Worm (Caenorhabditis elegans) whole organism, mixed stage, embryonic: ENCODE measurements around the gene lys-8.

Experiments used
- blmp-1 ChIP-seq: fragments of 150-350 bp; optimal IDR thresholded peaks from 2 replicates; lab custom pipeline; 2014; ENCODE audit warnings: missing biosample characterization, missing genetic modification characterization
- ceh-43 ChIP-seq: fragments of 200-800 bp; sonication (Bioruptor generic); optimal IDR thresholded peaks from 2 replicates; lab custom pipeline; 2018; ENCODE audit warnings: mild to moderate bottlenecking, missing genetic modification characterization, moderate library complexity, missing compliant biosample characterization
- hlh-1 ChIP-seq: fragments of 150-350 bp; optimal IDR thresholded peaks from 2 replicates; lab custom pipeline; 2014; ENCODE audit warnings: missing biosample characterization, missing genetic modification reagents, missing genetic modification characterization
- lin-13 ChIP-seq: fragments of 150-350 bp; optimal IDR thresholded peaks from 2 replicates; lab custom pipeline; 2014; ENCODE audit warnings: missing biosample characterization, missing genetic modification characterization
- nhr-12 ChIP-seq: fragments of 150-350 bp; optimal IDR thresholded peaks from 2 replicates; lab custom pipeline; 2014; ENCODE audit warnings: missing biosample characterization, missing genetic modification characterization
- nhr-237 ChIP-seq: fragments of 150-350 bp; optimal IDR thresholded peaks from 2 replicates; lab custom pipeline; 2014; ENCODE audit warnings: missing biosample characterization, missing genetic modification characterization
- nhr-28 ChIP-seq: fragments of 150-350 bp; optimal IDR thresholded peaks from 2 replicates; lab custom pipeline; 2014; ENCODE audit warnings: missing biosample characterization, missing genetic modification characterization
- pha-4 ChIP-seq: fragments of 150-350 bp; optimal IDR thresholded peaks from 2 replicates; lab custom pipeline; 2018; ENCODE audit warnings: missing biosample characterization, missing genetic modification reagents, missing genetic modification characterization
- snpc-4 ChIP-seq: fragments of 150-350 bp; optimal IDR thresholded peaks from 2 replicates; lab custom pipeline; 2014; ENCODE audit warnings: missing biosample characterization, missing genetic modification characterization
- tbx-8 ChIP-seq: fragments of 200-800 bp; sonication (Bioruptor generic); optimal IDR thresholded peaks from 2 replicates; lab custom pipeline; 2018; ENCODE audit warnings: mild to moderate bottlenecking, missing genetic modification characterization, moderate library complexity, missing compliant biosample characterization
- ztf-11 ChIP-seq: fragments of 150-350 bp; optimal IDR thresholded peaks from 2 replicates; lab custom pipeline; 2014; ENCODE audit warnings: missing biosample characterization, missing genetic modification characterization

DNA sequence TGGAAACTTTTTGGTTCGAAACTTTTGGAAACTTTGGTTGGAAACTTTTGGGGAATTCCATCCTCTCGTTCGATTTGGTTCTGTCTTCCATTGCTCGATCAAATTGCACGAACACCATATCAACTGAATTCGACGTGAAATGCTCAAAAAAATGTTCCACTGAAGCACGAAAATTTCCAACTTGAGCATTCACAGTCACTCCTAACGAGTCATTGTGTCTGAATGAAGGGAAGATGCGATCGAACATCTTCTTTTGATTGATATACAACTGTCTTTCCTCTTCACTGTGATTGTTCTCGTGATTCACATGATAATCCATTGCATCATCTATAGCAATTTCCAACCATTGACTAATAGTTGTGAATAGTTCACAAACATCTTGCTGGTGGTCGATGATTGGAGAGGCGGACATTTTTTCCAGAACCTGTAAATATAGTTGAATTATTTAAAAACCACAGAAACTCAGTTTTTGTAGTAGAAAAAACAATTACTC is 42.4 kb downstream of the lys-8 start, which contains the start of gene F59E12.15:
- TF ChIP-seq snpc-4 (tag; lab: Kevin White, UChicago) (no peak), tbx-8 (GFP tag; lab: Kevin White, UChicago) (no peak), hlh-1 (tag; lab: Kevin White, UChicago) (no peak), blmp-1 (tag; lab: Kevin White, UChicago) (no peak), ceh-43 (GFP tag; lab: Kevin White, UChicago) (no peak), nhr-12 (tag; lab: Kevin White, UChicago) (no peak), lin-13 (tag; lab: Kevin White, UChicago) (no peak), pha-4 (tag; lab: Kevin White, UChicago) (no peak), nhr-28 (tag; lab: Kevin White, UChicago) (no peak), nhr-237 (tag; lab: Kevin White, UChicago) (no peak), ztf-11 (tag; lab: Kevin White, UChicago) (no peak)
